Worm (Caenorhabditis elegans): ENCODE measurements around the gene nhr-95.

- no peak for TF ChIP-seq ref-1 (GFP tag; conservative IDR thresholded peaks at IDR 0.05)
- TF ChIP-seq ztf-29 (GFP tag; IDR thresholded peaks at IDR 0.05): no peak
- TF ChIP-seq klf-2 (GFP tag; conservative IDR thresholded peaks at IDR 0.05): no peak
- no peak for TF ChIP-seq flt-1 (GFP tag; IDR thresholded peaks at IDR 0.05)
- no peak for TF ChIP-seq med-1 (GFP tag; optimal IDR thresholded peaks at IDR 0.05; ENCODE audit: insufficient read depth)
- TF ChIP-seq ztf-23 (GFP tag; IDR thresholded peaks at IDR 0.05): no peak
- TF ChIP-seq cog-1 (tag; optimal IDR thresholded peaks at IDR 0.05): no peak
- no peak for TF ChIP-seq tab-1 (GFP tag; IDR thresholded peaks at IDR 0.05)
Measured at ce11 chrV:19057602-19058001, 24.8 kb downstream of the nhr-95 start.

All from whole organism, midembryonic.